Worm (Caenorhabditis elegans) whole organism, early embryonic: ENCODE measurements around the gene C14F11.7.

Source experiments
- B0310.2 ChIP-seq: sonication (generic microtip); optimal IDR thresholded peaks from 2 replicates; lab custom pipeline; 2016; ENCODE audit warnings: mild to moderate bottlenecking, missing genetic modification characterization, missing compliant biosample characterization
- F13C5.2 ChIP-seq: sonication (generic microtip); optimal IDR thresholded peaks from 2 replicates; lab custom pipeline; 2017; ENCODE audit warnings: mild to moderate bottlenecking, missing genetic modification characterization, inconsistent platforms, missing compliant biosample characterization
- aly-1 ChIP-seq: sonication (generic microtip); optimal IDR thresholded peaks from 2 replicates; lab custom pipeline; 2016; ENCODE audit warnings: missing genetic modification characterization, missing compliant biosample characterization
- ama-1 ChIP-seq: fragments of 150-350 bp; optimal IDR thresholded peaks from 2 replicates; lab custom pipeline; 2014
- ceh-13 ChIP-seq: fragments of 200-800 bp; sonication (Bioruptor generic); optimal IDR thresholded peaks from 2 replicates; lab custom pipeline; 2018; ENCODE audit warnings: mild to moderate bottlenecking, missing genetic modification characterization, missing compliant biosample characterization
- ceh-36 ChIP-seq: sonication (generic microtip); optimal IDR thresholded peaks from 2 replicates; lab custom pipeline; 2016; ENCODE audit warnings: missing genetic modification characterization, inconsistent platforms, missing compliant biosample characterization
- ets-7 ChIP-seq: sonication (generic microtip); optimal IDR thresholded peaks from 2 replicates; lab custom pipeline; 2016; ENCODE audit warnings: missing genotype, missing genetic modification characterization, missing compliant biosample characterization
- flt-1 ChIP-seq: fragments of 200-800 bp; sonication (Bioruptor generic); IDR thresholded peaks from 2 replicates; pipeline ENCODE4 v1.3.6; 2022; ENCODE audit warnings: missing genetic modification characterization, missing compliant biosample characterization
- hmbx-1 ChIP-seq: sonication (generic microtip); optimal IDR thresholded peaks from 2 replicates; lab custom pipeline; 2016; ENCODE audit warnings: mild to moderate bottlenecking, missing genetic modification characterization, missing compliant biosample characterization
- hmg-4 ChIP-seq: fragments of 200-800 bp; sonication (Bioruptor generic); optimal IDR thresholded peaks from 2 replicates; lab custom pipeline; 2018; ENCODE audit warnings: mild to moderate bottlenecking, missing genetic modification characterization, missing compliant biosample characterization
- hnd-1 ChIP-seq: sonication (generic microtip); optimal IDR thresholded peaks from 2 replicates; lab custom pipeline; 2016; ENCODE audit warnings: missing genetic modification characterization, missing compliant biosample characterization
- scrt-1 ChIP-seq: fragments of 200-800 bp; sonication (Bioruptor generic); IDR thresholded peaks from 2 replicates; pipeline ENCODE4 v1.3.6; 2022; ENCODE audit warnings: missing genetic modification characterization, missing compliant biosample characterization
- tbx-11 ChIP-seq: fragments of 200-800 bp; sonication (Bioruptor generic); IDR thresholded peaks from 2 replicates; pipeline ENCODE4 v1.3.6; 2022; ENCODE audit warnings: missing genetic modification characterization, missing compliant biosample characterization
- tra-4 ChIP-seq: sonication (generic microtip); optimal IDR thresholded peaks from 2 replicates; lab custom pipeline; 2017; ENCODE audit warnings: missing genetic modification characterization, missing compliant biosample characterization

ce11 chrX:6248778-6249658 lies 40.7 kb upstream of the C14F11.7 start:
- TF ChIP-seq hmg-4, result no peak
- TF ChIP-seq tra-4 (tag; lab: Kevin White, UChicago), result no peak
- TF ChIP-seq B0310.2, result no peak
- no peak for TF ChIP-seq flt-1 (GFP tag; lab: Robert Waterston, UW)
- no peak for TF ChIP-seq ets-7 (tag; lab: Kevin White, UChicago)
- no peak for TF ChIP-seq ceh-13 (GFP tag; lab: Kevin White, UChicago)
- TF ChIP-seq ceh-36 (tag; lab: Kevin White, UChicago), result no peak
- no peak for TF ChIP-seq aly-1 (tag; lab: Kevin White, UChicago)
- no peak for TF ChIP-seq F13C5.2 (tag; lab: Kevin White, UChicago)
- no peak for TF ChIP-seq ama-1 (lab: Kevin White, UChicago)
- TF ChIP-seq tbx-11 (GFP tag; lab: Robert Waterston, UW), result no peak
- no peak for TF ChIP-seq scrt-1
- TF ChIP-seq hmbx-1 (tag; lab: Kevin White, UChicago), result no peak
- no peak for TF ChIP-seq hnd-1 (tag; lab: Kevin White, UChicago)
